2 worm cellular contexts compared by ENCODE assay signal in the genomic region with DNA sequence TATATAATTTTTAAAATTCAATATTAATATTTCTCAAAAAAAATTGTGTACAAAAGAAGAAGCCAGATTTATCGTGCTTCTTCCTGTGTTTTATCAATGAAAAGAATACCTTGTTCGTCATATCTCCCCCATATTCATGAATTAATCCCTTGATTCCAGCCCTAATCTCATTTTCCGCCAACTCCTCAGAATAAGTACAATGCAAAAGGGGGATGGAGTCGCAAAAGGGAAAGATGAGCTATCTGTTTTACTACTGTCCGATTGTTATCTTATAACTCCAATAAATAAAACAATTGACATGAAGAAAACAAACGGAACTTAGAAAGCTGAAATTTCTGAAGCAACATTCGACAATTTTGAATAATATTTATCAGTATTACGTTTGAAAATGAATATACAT.
TF ChIP-seq lines count a peak whose summit lies in the region.

No protein-coding gene starts in this region.

TF ChIP-seq in whole organism, L1 larva, 84 proteins besides CTCF, POLR2A, EP300 and RAD21:
- TF ChIP-seq dsc-1 (tag; optimal IDR thresholded peaks at IDR 0.05; lab: Kevin White, UChicago), result peak; percentile 62
- TF ChIP-seq mab-9 (GFP tag; IDR thresholded peaks at IDR 0.05; lab: Robert Waterston, UW), result no peak
- TF ChIP-seq lin-14 (GFP tag; optimal IDR thresholded peaks at IDR 0.05; lab: Kevin White, UChicago), result no peak
- no peak for TF ChIP-seq efl-1 (optimal IDR thresholded peaks at IDR 0.05; lab: Kevin White, UChicago)
- TF ChIP-seq efl-1 (GFP tag; optimal IDR thresholded peaks at IDR 0.05 in 1 of 2; lab: Kevin White, UChicago), result peak in 1 of 2 experiments; percentile 79

TF ChIP-seq in whole organism, early embryonic, 17 proteins besides CTCF, POLR2A, EP300 and RAD21:
- TF ChIP-seq aly-1 (tag; optimal IDR thresholded peaks at IDR 0.05; lab: Kevin White, UChicago) (no peak), flt-1 (GFP tag; IDR thresholded peaks at IDR 0.05; lab: Robert Waterston, UW) (no peak), ama-1 (optimal IDR thresholded peaks at IDR 0.05; lab: Kevin White, UChicago) (no peak), ceh-36 (tag; optimal IDR thresholded peaks at IDR 0.05; lab: Kevin White, UChicago) (peak; percentile 26), tbx-37 (GFP tag; conservative IDR thresholded peaks at IDR 0.05; lab: Robert Waterston, UW) (no peak), B0310.2 (tag; optimal IDR thresholded peaks at IDR 0.05; lab: Kevin White, UChicago) (no peak), hmbx-1 (tag; optimal IDR thresholded peaks at IDR 0.05; lab: Kevin White, UChicago) (no peak)
